Worm (Caenorhabditis elegans) whole organism, L1 larva: ENCODE results near the gene F08D12.7.
A peak's percentile ranks its signal among the peaks of the same experiment; 100 is the strongest.

Experiments
- C04F5.9 ChIP-seq: sonication (generic microtip); optimal IDR thresholded peaks from 2 replicates; lab custom pipeline; 2016; ENCODE audit warnings: missing genetic modification characterization, missing compliant biosample characterization
- C16A3.4 ChIP-seq: fragments of 150-350 bp; optimal IDR thresholded peaks from 2 replicates; lab custom pipeline; 2014; ENCODE audit warnings: missing biosample characterization, missing genetic modification characterization
- ceh-8 ChIP-seq: fragments of 200-800 bp; sonication (Bioruptor generic); optimal IDR thresholded peaks from 2 replicates; lab custom pipeline; 2018; ENCODE audit warnings: mild to moderate bottlenecking, missing genetic modification characterization, moderate library complexity, missing compliant biosample characterization
- ceh-82 ChIP-seq, 3 experiments: fragments of 150-350 bp in 1 of 3; sonication (generic microtip) in 2 of 3; optimal IDR thresholded peaks; 2 replicates each; lab custom pipeline; 2014 to 2017; ENCODE audit warnings: missing biosample characterization in 3 of 3, missing genetic modification characterization in 3 of 3
- ceh-88 ChIP-seq: fragments of 200-800 bp; sonication (Bioruptor generic); IDR thresholded peaks from 2 replicates; pipeline ENCODE4 v1.3.6; 2022; ENCODE audit warnings: missing genetic modification characterization, missing compliant biosample characterization
- ceh-90 ChIP-seq: sonication (generic microtip); optimal IDR thresholded peaks from 2 replicates; lab custom pipeline; 2016; ENCODE audit warnings: missing genetic modification characterization, missing compliant biosample characterization
- dpl-1 ChIP-seq, 3 experiments: fragments of 150-350 bp in 2 of 3; sonication (generic microtip) in 1 of 3; optimal IDR thresholded peaks; 2 replicates each; lab custom pipeline; 2014 to 2017; ENCODE audit warnings: missing biosample characterization in 3 of 3, missing genetic modification characterization in 3 of 3, missing genetic modification reagents in 3 of 3
- efl-1 ChIP-seq, 4 experiments: fragments of 150-350 bp; optimal IDR thresholded peaks in 3 of 4; peaks in 1 of 4; 1 replicate in 1 of 4; 2 replicates in 3 of 4; lab custom pipeline; 2014; ENCODE audit warnings: missing biosample characterization in 2 of 4, missing genetic modification characterization in 2 of 4, missing genetic modification reagents in 2 of 4
- efl-3 ChIP-seq: fragments of 200-800 bp; sonication (Bioruptor generic); optimal IDR thresholded peaks from 2 replicates; lab custom pipeline; 2018; ENCODE audit warnings: mild to moderate bottlenecking, missing genetic modification characterization, missing compliant biosample characterization
- egl-13 ChIP-seq: sonication (generic microtip); optimal IDR thresholded peaks from 2 replicates; lab custom pipeline; 2016; ENCODE audit warnings: missing genotype, missing genetic modification reagents, missing genetic modification characterization, missing compliant biosample characterization
- elt-3 ChIP-seq, 6 experiments: fragments of 150-350 bp in 1 of 6; sonication (generic microtip); optimal IDR thresholded peaks; 2 replicates each; lab custom pipeline; 2017 to 2018; ENCODE audit warnings: missing biosample characterization in 6 of 6, missing genetic modification characterization in 6 of 6, inconsistent platforms in 1 of 6
- ets-5 ChIP-seq: fragments of 200-800 bp; sonication (Bioruptor generic); IDR thresholded peaks from 2 replicates; pipeline ENCODE4 v1.3.6; 2022; ENCODE audit warnings: missing genetic modification characterization, missing compliant biosample characterization
- fkh-10 ChIP-seq: sonication (generic microtip); optimal IDR thresholded peaks from 2 replicates; lab custom pipeline; 2017; ENCODE audit warnings: missing biosample characterization, missing genetic modification reagents, missing genetic modification characterization
- fos-1 ChIP-seq: fragments of 150-350 bp; optimal IDR thresholded peaks from 2 replicates; lab custom pipeline; 2014; ENCODE audit warnings: missing biosample characterization, missing genetic modification characterization
- hpl-2 ChIP-seq: fragments of 150-350 bp; optimal IDR thresholded peaks from 2 replicates; lab custom pipeline; 2014; ENCODE audit warnings: missing biosample characterization, missing genetic modification reagents, missing genetic modification characterization
- irx-1 ChIP-seq: sonication (generic microtip); optimal IDR thresholded peaks from 2 replicates; lab custom pipeline; 2016; ENCODE audit warnings: missing genetic modification characterization, missing compliant biosample characterization
- isw-1 ChIP-seq: fragments of 200-800 bp; sonication (Bioruptor generic); IDR thresholded peaks from 2 replicates; pipeline ENCODE4 v1.3.6; 2022; ENCODE audit warnings: missing genetic modification characterization, missing compliant biosample characterization
- lin-14 ChIP-seq: fragments of 200-800 bp; sonication (Bioruptor generic); optimal IDR thresholded peaks from 2 replicates; lab custom pipeline; 2018; ENCODE audit warnings: mild to moderate bottlenecking, missing genetic modification characterization, moderate library complexity, missing compliant biosample characterization
- lin-15B ChIP-seq: fragments of 150-350 bp; sonication (generic microtip); optimal IDR thresholded peaks from 3 replicates; lab custom pipeline; 2014; ENCODE audit warnings: missing biosample characterization, missing genetic modification characterization
- lin-35 ChIP-seq, 2 experiments: fragments of 150-350 bp; optimal IDR thresholded peaks; 2 replicates each; lab custom pipeline; 2014; ENCODE audit warnings: missing biosample characterization in 2 of 2, missing genetic modification characterization in 2 of 2, missing genetic modification reagents in 2 of 2
- lsy-2 ChIP-seq, 2 experiments: fragments of 150-350 bp; optimal IDR thresholded peaks; 2 replicates each; lab custom pipeline; 2014; ENCODE audit warnings: missing biosample characterization in 2 of 2, missing genetic modification characterization in 2 of 2
- mab-9 ChIP-seq: fragments of 200-800 bp; sonication (Bioruptor generic); IDR thresholded peaks from 2 replicates; pipeline ENCODE4 v1.3.6; 2022; ENCODE audit warnings: missing genetic modification reagents, missing genetic modification characterization, missing compliant biosample characterization
- mef-2 ChIP-seq: fragments of 150-350 bp; optimal IDR thresholded peaks from 2 replicates; lab custom pipeline; 2014; ENCODE audit warnings: missing biosample characterization, missing genetic modification characterization
- mep-1 ChIP-seq: fragments of 150-350 bp; optimal IDR thresholded peaks from 2 replicates; lab custom pipeline; 2014; ENCODE audit warnings: missing biosample characterization, missing genetic modification characterization
- nhr-12 ChIP-seq: sonication (generic microtip); optimal IDR thresholded peaks from 2 replicates; lab custom pipeline; 2017; ENCODE audit warnings: missing biosample characterization, missing genetic modification characterization
- nhr-20 ChIP-seq: sonication (generic microtip); optimal IDR thresholded peaks from 2 replicates; lab custom pipeline; 2016; ENCODE audit warnings: mild to moderate bottlenecking, missing genetic modification characterization, missing compliant biosample characterization
- nhr-71 ChIP-seq: sonication (generic microtip); optimal IDR thresholded peaks from 2 replicates; lab custom pipeline; 2016; ENCODE audit warnings: mild to moderate bottlenecking, missing genetic modification characterization, moderate library complexity, missing compliant biosample characterization
- nhr-84 ChIP-seq: sonication (generic microtip); optimal IDR thresholded peaks from 2 replicates; lab custom pipeline; 2017; ENCODE audit warnings: missing biosample characterization, missing genetic modification characterization
- skn-1 ChIP-seq: fragments of 150-350 bp; optimal IDR thresholded peaks from 2 replicates; lab custom pipeline; 2014; ENCODE audit warnings: missing biosample characterization, missing genetic modification characterization
- snpc-4 ChIP-seq: fragments of 150-350 bp; optimal IDR thresholded peaks from 2 replicates; lab custom pipeline; 2014; ENCODE audit warnings: missing biosample characterization, missing genetic modification characterization
- sox-4 ChIP-seq: sonication (generic microtip); optimal IDR thresholded peaks from 2 replicates; lab custom pipeline; 2016; ENCODE audit warnings: missing genetic modification characterization, missing compliant biosample characterization
- sptf-1 ChIP-seq: fragments of 150-350 bp; optimal IDR thresholded peaks from 2 replicates; lab custom pipeline; 2014; ENCODE audit warnings: missing biosample characterization, missing genetic modification characterization
- unc-30 ChIP-seq: sonication (generic microtip); optimal IDR thresholded peaks from 2 replicates; lab custom pipeline; 2017; ENCODE audit warnings: missing biosample characterization, missing genetic modification characterization
- xbp-1 ChIP-seq: sonication (generic microtip); optimal IDR thresholded peaks from 2 replicates; lab custom pipeline; 2016; ENCODE audit warnings: missing genetic modification characterization, missing compliant biosample characterization
- zip-4 ChIP-seq: fragments of 200-800 bp; sonication (Bioruptor generic); optimal IDR thresholded peaks from 2 replicates; lab custom pipeline; 2018; ENCODE audit warnings: mild to moderate bottlenecking, missing genetic modification characterization, moderate library complexity, missing compliant biosample characterization
- ztf-11 ChIP-seq, 2 experiments: sonication (generic microtip); optimal IDR thresholded peaks; 2 replicates each; lab custom pipeline; 2016 to 2017; ENCODE audit warnings: missing genetic modification characterization in 2 of 2, missing biosample characterization in 1 of 2, missing compliant biosample characterization in 1 of 2
- ztf-4 ChIP-seq: fragments of 150-350 bp; optimal IDR thresholded peaks from 2 replicates; lab custom pipeline; 2014; ENCODE audit warnings: missing biosample characterization, missing genetic modification characterization

Gene F08D12.7

ce11 chrII:2800550-2801233 is 31.8 kb upstream of the F08D12.7 start, which contains the start of gene nhr-119 (continued):
- TF ChIP-seq ceh-8 (GFP tag; lab: Kevin White, UChicago) = no peak
- TF ChIP-seq lin-15B (tag; lab: Kevin White, UChicago) = no peak
- TF ChIP-seq C04F5.9 = no peak
- TF ChIP-seq mep-1 (tag; lab: Kevin White, UChicago) = peak; percentile 52
- TF ChIP-seq xbp-1 (tag; lab: Kevin White, UChicago) = peak; percentile 50
- TF ChIP-seq sptf-1 (tag; lab: Kevin White, UChicago) = no peak
- peak; percentile 19 for TF ChIP-seq C16A3.4 (tag; lab: Kevin White, UChicago)
- TF ChIP-seq fkh-10 (GFP tag; lab: Kevin White, UChicago) = no peak

ce11 chrII:2797951-2798350 is 29.0 kb upstream of the F08D12.7 start:
- no peak for TF ChIP-seq zip-4 (GFP tag; lab: Kevin White, UChicago)
- no peak for TF ChIP-seq efl-1 (optimal IDR thresholded peaks at IDR 0.05; lab: Kevin White, UChicago)
- peak in 1 of 2 experiments; percentile 63 for TF ChIP-seq efl-1 (GFP tag; optimal IDR thresholded peaks at IDR 0.05 in 1 of 2; lab: Kevin White, UChicago)
- TF ChIP-seq, all 84 proteins: peak for 1

ce11 chrII:2796431-2796830 is 27.5 kb upstream of the F08D12.7 start:
- TF ChIP-seq nhr-71 (tag; lab: Kevin White, UChicago) = no peak
- no peak for TF ChIP-seq efl-1 (optimal IDR thresholded peaks at IDR 0.05; lab: Kevin White, UChicago)
- peak in 1 of 2 experiments; percentile 87 for TF ChIP-seq efl-1 (GFP tag; optimal IDR thresholded peaks at IDR 0.05 in 1 of 2; lab: Kevin White, UChicago)

DNA sequence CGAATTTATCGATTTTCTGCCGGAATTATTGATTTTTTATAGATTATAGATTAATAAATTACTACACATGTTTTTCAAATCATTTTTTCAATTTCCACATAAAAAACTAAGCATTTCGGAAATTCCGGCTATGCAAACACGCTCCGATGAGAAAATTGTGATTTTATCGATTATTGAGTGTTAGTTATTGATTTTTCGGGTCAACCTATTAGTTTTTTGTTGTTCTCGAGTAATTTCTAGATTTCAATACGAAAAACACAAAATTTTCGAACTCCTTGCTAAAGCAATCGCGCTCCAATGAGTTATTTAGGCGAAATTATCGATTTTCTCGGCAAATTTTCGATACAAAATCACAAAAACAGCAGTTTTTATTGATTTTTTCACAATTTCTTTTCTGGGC is 26.5 kb upstream of the F08D12.7 start:
- TF ChIP-seq unc-30 (tag; lab: Kevin White, UChicago) (no peak), mab-9 (no peak), ceh-88 (GFP tag; lab: Robert Waterston, UW) (no peak), ets-5 (no peak), sptf-1 (tag; lab: Kevin White, UChicago) (no peak), ztf-11 (tag; optimal IDR thresholded peaks at IDR 0.05; lab: Kevin White, UChicago) (no peak), skn-1 (tag; lab: Kevin White, UChicago) (no peak), lin-15B (tag; lab: Kevin White, UChicago) (no peak), lsy-2 (tag; optimal IDR thresholded peaks at IDR 0.05; lab: Kevin White, UChicago) (no peak)

- no peak for TF ChIP-seq ztf-4 (tag; lab: Kevin White, UChicago)
- TF ChIP-seq zip-4 (GFP tag; lab: Kevin White, UChicago) = no peak
- no peak for TF ChIP-seq egl-13 (tag; lab: Kevin White, UChicago)
Measured at ce11 chrII:2791693-2792092, 22.8 kb upstream of the F08D12.7 start.

ce11 chrII:2787849-2788248 is 18.9 kb upstream of the F08D12.7 start:
- TF ChIP-seq ets-5 (no peak), ztf-4 (tag; lab: Kevin White, UChicago) (no peak), irx-1 (tag; lab: Kevin White, UChicago) (no peak), snpc-4 (tag; lab: Kevin White, UChicago) (no peak), lin-14 (GFP tag; lab: Kevin White, UChicago) (no peak), ztf-11 (tag; optimal IDR thresholded peaks at IDR 0.05; lab: Kevin White, UChicago) (no peak), ceh-88 (GFP tag; lab: Robert Waterston, UW) (no peak), mef-2 (tag; lab: Kevin White, UChicago) (no peak)

DNA sequence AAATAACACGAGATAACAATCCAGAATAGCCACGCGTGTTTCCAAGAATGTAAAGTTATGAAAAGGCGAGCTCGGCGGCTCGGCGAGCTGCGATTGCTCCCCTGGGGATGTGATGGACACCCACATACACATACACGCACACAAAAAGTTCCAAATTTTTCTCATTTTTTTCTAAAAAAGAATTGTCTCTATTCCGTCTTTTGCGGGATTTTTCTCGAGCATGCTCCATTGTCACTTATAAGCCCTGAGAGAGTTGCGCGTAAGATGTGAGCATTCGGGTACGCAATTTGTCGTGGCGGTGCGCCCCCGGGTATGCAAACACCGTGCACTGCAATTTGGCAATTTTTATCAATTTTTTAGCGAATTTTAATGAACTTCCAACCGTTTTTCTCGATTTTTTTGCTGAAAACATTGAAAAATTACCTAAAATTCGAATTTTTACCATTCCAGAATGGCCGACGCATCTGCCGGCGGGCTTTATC is 18.2 kb upstream of the F08D12.7 start, which contains the start of the genes F08D12.12 and srpa-72:
F08D12.12 (minus strand) TSS at position 51 of the 482 bp plus-strand sequence.
srpa-72 (plus strand) TSS at position 451 of the 482 bp plus-strand sequence.
- TF ChIP-seq irx-1 (tag; lab: Kevin White, UChicago) (no peak), ets-5 (no peak), fos-1 (no peak), nhr-20 (no peak), fkh-10 (GFP tag; lab: Kevin White, UChicago) (no peak), ceh-82 (tag; optimal IDR thresholded peaks at IDR 0.05; lab: Kevin White, UChicago) (peak in 2 of 3 experiments; percentile 27 to 41), efl-3 (GFP tag; lab: Kevin White, UChicago) (no peak), elt-3 (tag; optimal IDR thresholded peaks at IDR 0.05; lab: Kevin White, UChicago) (no peak), dpl-1 (GFP tag; optimal IDR thresholded peaks at IDR 0.05; lab: Kevin White, UChicago) (peak; percentile 23 to 57 (median 57)), mep-1 (tag; lab: Kevin White, UChicago) (no peak), lin-35 (GFP tag; optimal IDR thresholded peaks at IDR 0.05; lab: Kevin White, UChicago) (peak; percentile 29 to 61), nhr-84 (tag; lab: Kevin White, UChicago) (no peak), nhr-12 (no peak), ceh-90 (tag; lab: Kevin White, UChicago) (no peak), sox-4 (tag; lab: Kevin White, UChicago) (no peak), egl-13 (tag; lab: Kevin White, UChicago) (no peak), efl-1 (optimal IDR thresholded peaks at IDR 0.05; lab: Kevin White, UChicago) (peak; percentile 56 to 60), efl-1 (GFP tag; optimal IDR thresholded peaks at IDR 0.05 in 1 of 2; lab: Kevin White, UChicago) (peak; percentile 53 to 95), isw-1 (GFP tag; lab: Robert Waterston, UW) (peak; percentile 18; the same call in 1 of the 2 replicates), hpl-2 (GFP tag; lab: Kevin White, UChicago) (no peak)
